Worm (Caenorhabditis elegans) whole organism, L4/young adult: ENCODE results near the gene gly-8.

Experiments
- W03F9.2 ChIP-seq: fragments of 150-350 bp; optimal IDR thresholded peaks from 2 replicates; lab custom pipeline; 2014; ENCODE audit warnings: missing biosample characterization, missing genetic modification characterization
- dao-5 ChIP-seq: sonication (generic microtip); optimal IDR thresholded peaks from 2 replicates; lab custom pipeline; 2016; ENCODE audit warnings: missing genotype, missing genetic modification characterization, moderate library complexity, missing compliant biosample characterization
- him-1 ChIP-seq: sonication (generic microtip); optimal IDR thresholded peaks from 2 replicates; lab custom pipeline; 2016; ENCODE audit warnings: missing genotype, missing genetic modification reagents, missing genetic modification characterization, missing compliant biosample characterization

gly-8 gene

ce11 chrIII:11624838-11625292, at the start of gene gly-8:
gly-8 (plus strand) TSS chrIII:11625242.
- TF ChIP-seq dao-5 (tag; lab: Kevin White, UChicago) (no peak), W03F9.2 (tag; lab: Kevin White, UChicago) (no peak), him-1 (tag; lab: Kevin White, UChicago) (no peak)

- no peak for TF ChIP-seq him-1 (tag; lab: Kevin White, UChicago)
- no peak for TF ChIP-seq dao-5 (tag; lab: Kevin White, UChicago)
- no peak for TF ChIP-seq W03F9.2 (tag; lab: Kevin White, UChicago)
These were observed 45.7 kb upstream of the gly-8 start for ce11 chrIII:11579380-11579779.

ce11 chrIII:11580428-11580885, 44.6 kb upstream of the gly-8 start, which contains the start of gene Y66D12A.7:
Y66D12A.7 (minus strand) TSS chrIII:11580478.
- no peak for TF ChIP-seq W03F9.2 (tag; lab: Kevin White, UChicago)
- no peak for TF ChIP-seq dao-5 (tag; lab: Kevin White, UChicago)
- TF ChIP-seq him-1 (tag; lab: Kevin White, UChicago) = no peak

DNA sequence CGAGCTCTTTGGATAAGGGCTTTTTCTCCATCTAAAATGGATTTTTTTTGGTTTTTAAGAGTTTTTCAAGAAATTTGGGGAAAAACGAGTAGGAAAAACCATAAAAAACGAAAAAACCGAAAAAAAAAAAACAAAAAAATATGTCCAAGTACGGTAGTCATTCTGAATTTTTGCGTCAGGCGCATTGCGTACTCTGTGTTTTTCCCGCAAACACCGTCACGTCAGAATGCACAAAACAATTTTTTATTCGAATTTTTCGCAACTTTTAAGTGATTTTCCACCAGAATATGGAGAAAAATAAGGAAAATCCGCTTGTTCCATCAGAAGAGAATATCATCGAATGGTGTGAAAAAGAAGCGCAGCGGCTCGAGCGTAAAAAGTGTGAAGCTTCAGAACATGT, 43.7 kb upstream of the gly-8 start, which contains the start of the genes Y66D12A.6 and ceh-92:
Gene Y66D12A.6, minus strand, starts transcription at position 31 of the 400 bp plus-strand sequence.
Gene ceh-92, plus strand, starts transcription at position 229 of the 400 bp plus-strand sequence.
- no peak for TF ChIP-seq dao-5 (tag; lab: Kevin White, UChicago)
- no peak for TF ChIP-seq W03F9.2 (tag; lab: Kevin White, UChicago)
- TF ChIP-seq him-1 (tag; lab: Kevin White, UChicago) = no peak

- no peak for TF ChIP-seq dao-5 (tag; lab: Kevin White, UChicago)
- TF ChIP-seq W03F9.2 (tag; lab: Kevin White, UChicago) = no peak
- no peak for TF ChIP-seq him-1 (tag; lab: Kevin White, UChicago)
These were observed 42.5 kb upstream of the gly-8 start for ce11 chrIII:11582569-11582968.

DNA sequence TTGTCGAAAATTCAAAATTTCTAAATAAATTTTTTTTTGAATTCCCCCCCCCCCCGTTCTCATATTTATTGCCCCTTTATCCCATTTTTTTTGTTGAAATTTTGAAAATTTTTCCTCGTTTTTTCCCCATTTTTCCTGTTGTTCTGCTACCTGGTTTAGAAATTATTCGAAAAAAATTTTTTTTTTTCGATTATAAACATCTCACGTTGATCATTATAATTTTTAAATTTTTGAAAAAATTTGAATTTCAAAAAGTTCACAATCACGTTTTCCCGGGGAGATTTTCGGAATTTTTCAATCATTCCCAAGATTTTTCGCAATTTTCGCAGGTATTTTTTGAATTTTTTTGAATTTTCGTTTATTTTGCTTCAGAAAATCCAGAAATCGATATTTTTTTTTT, 36.1 kb upstream of the gly-8 start, which contains the start of gene Y66D12A.3:
Gene Y66D12A.3, plus strand, starts transcription at position 301 of the 400 bp plus-strand sequence.
- TF ChIP-seq dao-5 (tag; lab: Kevin White, UChicago) = no peak
- TF ChIP-seq him-1 (tag; lab: Kevin White, UChicago) = no peak
- no peak for TF ChIP-seq W03F9.2 (tag; lab: Kevin White, UChicago)

DNA sequence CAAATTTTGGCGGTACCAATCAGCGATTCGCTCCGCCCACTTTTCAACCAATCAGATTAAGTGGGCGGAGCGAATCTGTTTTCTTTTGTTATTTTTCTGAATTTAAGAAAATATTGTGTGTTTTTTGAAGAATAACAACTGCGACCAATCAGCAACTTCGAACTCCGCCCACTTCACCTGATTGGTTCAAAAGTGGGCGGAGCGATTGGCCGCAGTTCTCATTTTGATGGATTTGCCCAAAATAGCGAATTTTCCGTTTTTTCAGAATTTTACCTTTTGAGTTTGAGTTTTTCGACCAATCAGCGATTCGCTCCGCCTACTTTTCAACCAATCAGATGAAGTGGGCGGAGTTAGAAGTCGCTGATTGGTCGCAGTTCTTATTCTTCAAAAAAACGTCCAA, 35.7 kb upstream of the gly-8 start:
- no peak for TF ChIP-seq W03F9.2 (tag; lab: Kevin White, UChicago)
- no peak for TF ChIP-seq dao-5 (tag; lab: Kevin White, UChicago)
- no peak for TF ChIP-seq him-1 (tag; lab: Kevin White, UChicago)

DNA sequence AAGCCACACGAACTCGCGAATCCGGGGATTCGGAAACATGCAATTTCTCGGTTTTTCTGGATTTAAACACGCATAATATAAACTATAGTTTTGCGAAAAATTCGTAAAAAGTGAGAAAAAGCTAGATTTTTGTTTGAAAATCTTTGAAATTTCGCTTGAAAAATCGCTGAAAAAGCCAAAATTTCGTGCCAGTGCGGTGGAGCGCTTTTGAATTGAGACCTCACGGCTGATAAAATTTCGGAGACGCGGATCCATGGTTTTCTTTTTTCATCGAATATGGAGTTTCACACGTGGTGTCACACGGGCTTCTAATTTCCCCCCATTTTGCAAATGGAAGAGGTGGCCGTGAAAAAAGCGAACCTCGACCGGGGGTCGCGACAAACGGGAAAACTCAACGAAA, 34.8 kb upstream of the gly-8 start:
- no peak for TF ChIP-seq dao-5 (tag; lab: Kevin White, UChicago)

- TF ChIP-seq dao-5 (tag; lab: Kevin White, UChicago) (no peak), him-1 (tag; lab: Kevin White, UChicago) (no peak), W03F9.2 (tag; lab: Kevin White, UChicago) (no peak)
These were observed 32.9 kb upstream of the gly-8 start for ce11 chrIII:11592096-11592495.

DNA sequence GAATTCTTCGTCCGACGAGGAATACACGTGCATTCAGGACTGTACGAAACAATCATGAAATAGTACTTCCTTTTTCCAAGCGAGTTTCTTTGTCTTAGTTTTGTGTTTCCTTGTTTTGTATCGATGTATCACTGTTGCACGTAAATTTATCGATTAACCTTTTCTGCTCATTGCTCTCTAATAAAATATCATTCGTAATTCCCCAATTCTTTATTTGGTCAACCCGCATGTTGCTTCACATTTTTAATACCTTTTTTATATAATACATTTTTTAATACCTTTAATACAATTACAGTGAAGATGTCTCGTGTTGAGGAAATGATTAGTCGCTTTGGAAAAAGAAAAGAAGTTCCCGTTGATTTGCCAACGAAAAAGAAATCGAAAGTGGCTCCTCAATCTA, 17.2 kb upstream of the gly-8 start, which contains the start of gene Y66D12A.1:
Gene Y66D12A.1, plus strand, starts transcription at position 301 of the 400 bp plus-strand sequence.
- TF ChIP-seq W03F9.2 (tag; lab: Kevin White, UChicago) = no peak

DNA sequence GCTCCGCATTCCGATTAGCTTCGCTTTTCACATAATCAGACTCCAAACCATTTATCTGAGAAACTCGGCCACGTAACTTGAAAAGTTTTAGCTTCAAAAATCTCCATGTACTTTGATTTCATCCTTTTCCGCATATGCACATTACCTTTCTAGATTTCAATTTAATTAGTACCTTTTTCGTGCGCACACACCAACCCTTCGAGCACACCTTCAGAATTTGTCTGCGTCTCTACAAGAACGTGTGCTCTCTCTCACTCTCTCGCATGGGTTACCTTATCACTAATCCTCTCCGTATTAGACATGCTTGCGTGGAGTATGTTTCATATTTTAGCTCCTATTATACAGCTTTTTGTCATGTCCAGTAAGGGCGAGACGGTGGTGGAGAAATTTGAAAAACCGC, 15.5 kb upstream of the gly-8 start, which contains the start of gene Y66D12A.30:
Gene Y66D12A.30, plus strand, starts transcription at position 301 of the 400 bp plus-strand sequence.
- TF ChIP-seq W03F9.2 (tag; lab: Kevin White, UChicago) = no peak
- no peak for TF ChIP-seq him-1 (tag; lab: Kevin White, UChicago)
- no peak for TF ChIP-seq dao-5 (tag; lab: Kevin White, UChicago)

DNA sequence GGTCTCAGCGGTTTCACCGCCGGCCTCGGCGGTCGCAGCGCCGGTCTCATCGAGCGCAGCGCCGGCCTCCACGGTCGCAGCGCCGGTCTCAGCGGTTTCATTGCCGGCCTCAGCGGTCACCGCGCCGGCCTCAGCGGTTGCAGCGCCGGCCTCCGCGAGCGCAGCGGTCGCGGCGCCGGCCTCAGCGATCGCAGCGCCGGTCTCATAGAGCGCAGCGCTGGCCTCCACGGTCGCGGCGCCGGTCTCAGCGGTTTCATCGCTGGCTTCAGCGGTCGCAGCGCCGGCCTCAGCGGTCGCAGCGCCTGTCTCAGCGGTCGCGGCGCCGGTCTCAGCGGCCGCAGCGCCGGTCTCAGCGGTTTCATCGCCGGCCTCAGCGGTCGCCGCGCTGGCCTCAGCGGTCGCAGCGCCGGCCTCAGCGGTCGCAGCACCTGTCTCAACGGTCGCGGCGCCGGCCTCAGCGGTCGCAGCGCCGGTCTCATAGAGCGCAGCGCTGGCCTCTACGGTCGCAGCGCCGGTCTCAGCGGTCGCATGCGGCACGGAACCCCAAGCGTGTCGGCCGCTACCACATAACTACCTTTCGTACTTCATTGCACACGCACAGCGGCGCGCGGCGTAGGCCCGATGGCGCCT, 13.3 kb upstream of the gly-8 start:
- no peak for TF ChIP-seq W03F9.2 (tag; lab: Kevin White, UChicago)
- no peak for TF ChIP-seq dao-5 (tag; lab: Kevin White, UChicago)
- no peak for TF ChIP-seq him-1 (tag; lab: Kevin White, UChicago)

- no peak for TF ChIP-seq him-1 (tag; lab: Kevin White, UChicago)
- no peak for TF ChIP-seq W03F9.2 (tag; lab: Kevin White, UChicago)
- no peak for TF ChIP-seq dao-5 (tag; lab: Kevin White, UChicago)
These were observed 12.7 kb upstream of the gly-8 start, which contains the start of the genes Y66A7A.9 and Y66A7A.4 for ce11 chrIII:11612371-11612770. Y66A7A.9 (minus strand) TSS chrIII:11612471. Y66A7A.4 (plus strand) TSS chrIII:11612607.

DNA sequence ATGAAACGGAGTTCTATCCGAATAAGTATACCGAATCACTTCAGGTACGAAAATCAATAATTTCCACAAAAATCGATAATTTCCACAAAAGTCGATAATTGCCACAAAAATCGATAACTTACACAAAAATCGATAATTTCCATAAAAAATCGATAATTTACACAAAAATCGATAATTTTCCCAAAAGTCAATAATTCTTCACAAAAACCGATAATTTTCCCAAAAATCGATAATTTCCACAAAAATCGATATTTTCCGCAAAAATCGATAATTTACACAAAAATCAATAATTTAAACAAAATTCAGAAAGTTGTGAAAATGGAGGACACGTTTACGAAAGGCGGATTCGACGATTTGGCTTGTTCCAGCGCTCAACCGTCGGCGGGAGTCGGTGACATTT, 10.2 kb upstream of the gly-8 start:
- TF ChIP-seq dao-5 (tag; lab: Kevin White, UChicago) (no peak), W03F9.2 (tag; lab: Kevin White, UChicago) (no peak)
